Fruit fly (Drosophila melanogaster): ENCODE measurements around the gene CG4502.
A peak's percentile ranks its signal among the peaks of the same experiment; 100 is the strongest.

Gene CG4502

DNA sequence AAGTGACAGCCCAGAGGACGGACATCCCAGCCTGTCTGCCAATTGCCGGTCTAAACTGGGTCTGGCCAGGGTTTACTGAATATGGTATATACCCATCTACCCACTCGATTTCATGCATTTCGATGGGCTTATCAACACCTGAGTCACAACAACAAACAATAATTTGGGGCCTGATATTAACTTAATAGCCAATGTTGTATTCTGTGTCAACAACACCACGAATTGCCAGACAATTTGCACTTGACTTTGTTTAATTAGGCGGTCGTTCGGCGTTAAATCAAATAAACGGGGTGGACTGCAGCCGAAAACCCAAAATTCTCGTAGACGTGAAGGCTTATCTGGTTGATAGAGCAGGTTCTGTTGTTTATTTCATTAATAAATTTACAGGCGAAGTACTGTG, 35.2 kb upstream of the CG4502 start:
- TF ChIP-seq en (GFP tag; optimal IDR thresholded peaks at IDR 0.05) (no peak), btn (GFP tag; optimal IDR thresholded peaks at IDR 0.05) (no peak), TFAM (GFP tag; optimal IDR thresholded peaks at IDR 0.05) (no peak), ttk (GFP tag; IDR thresholded peaks at IDR 0.05) (no peak), sens (GFP tag) (peak; percentile 86), CG16779 (GFP tag; IDR thresholded peaks at IDR 0.05) (no peak), pita (GFP tag; optimal IDR thresholded peaks at IDR 0.05) (no peak), tna (GFP tag; IDR thresholded peaks at IDR 0.05; ENCODE audit: partially characterized antibody) (no peak), slp2 (GFP tag; optimal IDR thresholded peaks at IDR 0.05) (no peak), dati (GFP tag; IDR thresholded peaks at IDR 0.05) (no peak), vfl (GFP tag; optimal IDR thresholded peaks at IDR 0.05) (no peak), fu2 (GFP tag; optimal IDR thresholded peaks at IDR 0.05) (no peak), CG3847 (GFP tag; IDR thresholded peaks at IDR 0.05) (no peak), dysf (GFP tag; IDR thresholded peaks at IDR 0.05) (no peak; the same call in 2 of the 3 replicates), Nf-YC (tag; optimal IDR thresholded peaks at IDR 0.05) (no peak), kay (GFP tag; optimal IDR thresholded peaks at IDR 0.05) (no peak), Hey (tag; optimal IDR thresholded peaks at IDR 0.05) (peak; percentile 38), CG13775 (GFP tag; optimal IDR thresholded peaks at IDR 0.05) (no peak), HmgZ (tag; optimal IDR thresholded peaks at IDR 0.05) (no peak), CHES-1-like (GFP tag; optimal IDR thresholded peaks at IDR 0.05) (no peak), Aef1 (GFP tag; IDR thresholded peaks at IDR 0.05) (no peak), Optix (GFP tag; IDR thresholded peaks at IDR 0.05) (no peak), ato (GFP tag; IDR thresholded peaks at IDR 0.05; ENCODE audit: partially characterized antibody) (no peak), Stat92E (GFP tag; optimal IDR thresholded peaks at IDR 0.05) (no peak), NC2β (GFP tag; optimal IDR thresholded peaks at IDR 0.05) (no peak), Fer3 (tag; optimal IDR thresholded peaks at IDR 0.05) (no peak), CG12155 (GFP tag; optimal IDR thresholded peaks at IDR 0.05) (no peak), wdn (GFP tag; IDR thresholded peaks at IDR 0.05) (no peak), chn (GFP tag; optimal IDR thresholded peaks at IDR 0.05) (no peak), CG3281 (GFP tag; optimal IDR thresholded peaks at IDR 0.05) (peak; percentile 60), D (optimal IDR thresholded peaks at IDR 0.05) (no peak), D (GFP tag; optimal IDR thresholded peaks at IDR 0.05) (no peak), ssp (GFP tag; IDR thresholded peaks at IDR 0.05) (no peak), hth (optimal IDR thresholded peaks at IDR 0.05) (no peak), vnd (GFP tag; IDR thresholded peaks at IDR 0.05; ENCODE audit: partially characterized antibody) (no peak), ftz-f1 (GFP tag; optimal IDR thresholded peaks at IDR 0.05) (no peak), CG11560 (tag; IDR thresholded peaks at IDR 0.05) (no peak), otp (GFP tag; IDR thresholded peaks at IDR 0.05) (peak; percentile 53; the same call in 1 of the 3 replicates), B-H1 (GFP tag; IDR thresholded peaks at IDR 0.05) (no peak), CkIIα-i1 (GFP tag; IDR thresholded peaks at IDR 0.05) (no peak), sc (optimal IDR thresholded peaks at IDR 0.05) (no peak), sc (GFP tag; optimal IDR thresholded peaks at IDR 0.05) (peak; percentile 42), sima (GFP tag; optimal IDR thresholded peaks at IDR 0.05) (no peak), unpg (GFP tag; optimal IDR thresholded peaks at IDR 0.05) (peak; percentile 43), Dek (tag; optimal IDR thresholded peaks at IDR 0.05) (no peak), Side (GFP tag; optimal IDR thresholded peaks at IDR 0.05) (peak; percentile 15), z (GFP tag; IDR thresholded peaks at IDR 0.05) (no peak), CG6272 (GFP tag; IDR thresholded peaks at IDR 0.05) (no peak), gem (tag; optimal IDR thresholded peaks at IDR 0.05) (peak; percentile 18), vvl (GFP tag; IDR thresholded peaks at IDR 0.05) (no peak), CG10979 (tag; optimal IDR thresholded peaks at IDR 0.05) (no peak), CG6254 (GFP tag; optimal IDR thresholded peaks at IDR 0.05) (no peak), CG1832 (GFP tag; optimal IDR thresholded peaks at IDR 0.05) (no peak), Hand (GFP tag; optimal IDR thresholded peaks at IDR 0.05) (no peak)
